Worm (Caenorhabditis elegans): Measurements from ENCODE around the gene Y70C5B.2.

- no peak for TF ChIP-seq mdl-1 (tag; optimal IDR thresholded peaks at IDR 0.05)
- no peak for TF ChIP-seq egl-27 (tag; optimal IDR thresholded peaks at IDR 0.05)
- TF ChIP-seq pha-4 (GFP tag; IDR thresholded peaks at IDR 0.05) = no peak
- no peak for TF ChIP-seq pha-4 (tag; optimal IDR thresholded peaks at IDR 0.05)
- no peak for TF ChIP-seq unc-130 (GFP tag; optimal IDR thresholded peaks at IDR 0.05)
- TF ChIP-seq fos-1 (tag; optimal IDR thresholded peaks at IDR 0.05) = no peak
- no peak for TF ChIP-seq daf-19 (GFP tag; conservative IDR thresholded peaks at IDR 0.05)
- TF ChIP-seq D1046.2 (GFP tag; IDR thresholded peaks at IDR 0.05) = no peak
- no peak for TF ChIP-seq dve-1 (tag; optimal IDR thresholded peaks at IDR 0.05; ENCODE audit: insufficient read depth)
- no peak for TF ChIP-seq hlh-30 (tag; optimal IDR thresholded peaks at IDR 0.05; ENCODE audit: insufficient read depth)
- no peak for TF ChIP-seq nhr-28 (tag; optimal IDR thresholded peaks at IDR 0.05)
- TF ChIP-seq R02D3.7 (tag; optimal IDR thresholded peaks at IDR 0.05) = no peak
Measured at ce11 chrV:16622754-16623261, 37.9 kb downstream of the Y70C5B.2 start, which contains the start of gene Y70C5A.2.
